In genomic region chr3L:882236-882891, dm6 we compare ENCODE assay signal across 3 fruit fly cellular contexts.
A peak's percentile ranks its signal among the peaks of the same experiment; 100 is the strongest.
TF ChIP-seq lines count a peak whose summit lies in the region.

No protein-coding gene starts in this region.

- no peak for TF ChIP-seq CTCF in whole organism, embryonic (GFP tag; optimal IDR thresholded peaks at IDR 0.05; lab: Kevin White, UChicago)

TF ChIP-seq in whole organism, adult, 20 proteins besides CTCF, POLR2A, EP300 and RAD21:
- TF ChIP-seq Crg-1 (GFP tag; optimal IDR thresholded peaks at IDR 0.05; lab: Kevin White, UChicago) (no peak), cnc (optimal IDR thresholded peaks at IDR 0.05; lab: Kevin White, UChicago) (no peak), pad (GFP tag; optimal IDR thresholded peaks at IDR 0.05; lab: Kevin White, UChicago) (no peak), CG7045 (GFP tag; optimal IDR thresholded peaks at IDR 0.05; lab: Kevin White, UChicago) (peak; percentile 22), kay (GFP tag; lab: Kevin White, UChicago; ENCODE audit: borderline replicate concordance) (peak; percentile 76), Clk (GFP tag; optimal IDR thresholded peaks at IDR 0.05; lab: Kevin White, UChicago) (no peak), tj (GFP tag; optimal IDR thresholded peaks at IDR 0.05; lab: Kevin White, UChicago) (no peak), ovo (GFP tag; optimal IDR thresholded peaks at IDR 0.05; lab: Kevin White, UChicago) (no peak), cic (GFP tag; optimal IDR thresholded peaks at IDR 0.05; lab: Kevin White, UChicago) (no peak)

TF ChIP-seq in whole organism, embryonic, 481 proteins besides CTCF, POLR2A, EP300 and RAD21 (continues in another document):
- TF ChIP-seq Ada2b (GFP tag; IDR thresholded peaks at IDR 0.05; lab: Robert Waterston, UW) (peak; percentile 21; the same call in 1 of the 2 replicates), scrt (GFP tag; optimal IDR thresholded peaks at IDR 0.05; lab: Kevin White, UChicago) (peak; percentile 71), CG32772 (GFP tag; IDR thresholded peaks at IDR 0.05; lab: Robert Waterston, UW) (peak; percentile 7; the same call in 1 of the 2 replicates), cato (GFP tag; optimal IDR thresholded peaks at IDR 0.05; lab: Kevin White, UChicago; ENCODE audit: borderline replicate concordance) (no peak), CG17361 (GFP tag; IDR thresholded peaks at IDR 0.05; lab: Robert Waterston, UW) (peak; percentile 43; the same call in 1 of the 3 replicates), gcm2 (GFP tag; optimal IDR thresholded peaks at IDR 0.05; lab: Kevin White, UChicago) (no peak), CG10979 (tag; optimal IDR thresholded peaks at IDR 0.05; lab: Kevin White, UChicago) (peak; percentile 40), CG3281 (GFP tag; optimal IDR thresholded peaks at IDR 0.05; lab: Kevin White, UChicago) (peak; percentile 47), Fer3 (tag; optimal IDR thresholded peaks at IDR 0.05; lab: Kevin White, UChicago) (peak; percentile 33), Aef1 (GFP tag; IDR thresholded peaks at IDR 0.05; lab: Robert Waterston, UW) (no peak), CG12104 (GFP tag; optimal IDR thresholded peaks at IDR 0.05; lab: Kevin White, UChicago) (peak; percentile 18), CG2712 (tag; optimal IDR thresholded peaks at IDR 0.05; lab: Kevin White, UChicago) (peak; percentile 57), CG7556 (GFP tag; optimal IDR thresholded peaks at IDR 0.05; lab: Kevin White, UChicago) (peak; percentile 38), C15 (GFP tag; IDR thresholded peaks at IDR 0.05; lab: Robert Waterston, UW) (no peak), Fer1 (GFP tag; optimal IDR thresholded peaks at IDR 0.05; lab: Kevin White, UChicago) (peak; percentile 16), tin (GFP tag; optimal IDR thresholded peaks at IDR 0.05; lab: Kevin White, UChicago) (no peak), CG17829 (tag; optimal IDR thresholded peaks at IDR 0.05; lab: Kevin White, UChicago) (peak; percentile 11), D19B (GFP tag; optimal IDR thresholded peaks at IDR 0.05; lab: Kevin White, UChicago) (peak; percentile 6), CG12155 (GFP tag; optimal IDR thresholded peaks at IDR 0.05; lab: Kevin White, UChicago) (no peak), CG12299 (tag; optimal IDR thresholded peaks at IDR 0.05; lab: Kevin White, UChicago) (peak; percentile 3), Gug (GFP tag; IDR thresholded peaks at IDR 0.05; lab: Robert Waterston, UW) (no peak), CG10267 (tag; optimal IDR thresholded peaks at IDR 0.05; lab: Kevin White, UChicago) (peak; percentile 22), Blimp-1 (GFP tag; optimal IDR thresholded peaks at IDR 0.05; lab: Kevin White, UChicago) (peak; percentile 54), D19A (tag; optimal IDR thresholded peaks at IDR 0.05; lab: Kevin White, UChicago) (peak; percentile 40), CG13287 (GFP tag; IDR thresholded peaks at IDR 0.05; lab: Robert Waterston, UW; ENCODE audit: partially characterized antibody) (0 out of 2 replicates have a peak, but pooled peaks have one; percentile 0), NK7.1 (GFP tag; optimal IDR thresholded peaks at IDR 0.05; lab: Kevin White, UChicago) (no peak), Atf-2 (GFP tag; optimal IDR thresholded peaks at IDR 0.05; lab: Kevin White, UChicago) (no peak), pfk (GFP tag; optimal IDR thresholded peaks at IDR 0.05; lab: Kevin White, UChicago) (no peak), ssp (GFP tag; IDR thresholded peaks at IDR 0.05; lab: Robert Waterston, UW) (no peak), ind (GFP tag; optimal IDR thresholded peaks at IDR 0.05; lab: Kevin White, UChicago) (peak; percentile 21), sob (GFP tag; IDR thresholded peaks at IDR 0.05; lab: Robert Waterston, UW) (0 out of 2 replicates have a peak, but pooled peaks have one; percentile 7), cwo (GFP tag; optimal IDR thresholded peaks at IDR 0.05; lab: Kevin White, UChicago) (no peak), dysf (GFP tag; IDR thresholded peaks at IDR 0.05; lab: Robert Waterston, UW) (peak; percentile 48; the same call in 1 of the 3 replicates), chinmo (GFP tag; IDR thresholded peaks at IDR 0.05; lab: Robert Waterston, UW; ENCODE audit: partially characterized antibody) (0 out of 4 replicates have a peak, but pooled peaks have one; percentile 34), gro (GFP tag; optimal IDR thresholded peaks at IDR 0.05; lab: Kevin White, UChicago) (no peak), bcd (GFP tag; optimal IDR thresholded peaks at IDR 0.05; lab: Kevin White, UChicago) (peak; percentile 20), bigmax (GFP tag; optimal IDR thresholded peaks at IDR 0.05; lab: Kevin White, UChicago) (no peak), maf-S (GFP tag; optimal IDR thresholded peaks at IDR 0.05; lab: Kevin White, UChicago) (no peak), tgo (GFP tag; IDR thresholded peaks at IDR 0.05; lab: Robert Waterston, UW) (peak; percentile 21; the same call in 2 of the 3 replicates), Meics (GFP tag; optimal IDR thresholded peaks at IDR 0.05; lab: Kevin White, UChicago) (peak; percentile 59)

TF ChIP-seq in whole organism, prepupa, 60 proteins besides CTCF, POLR2A, EP300 and RAD21:
- no peak for TF ChIP-seq fd85E (GFP tag; optimal IDR thresholded peaks at IDR 0.05; lab: Kevin White, UChicago)
- TF ChIP-seq ss (GFP tag; optimal IDR thresholded peaks at IDR 0.05; lab: Kevin White, UChicago) = no peak
- peak; percentile 36 for TF ChIP-seq vri (GFP tag; optimal IDR thresholded peaks at IDR 0.05; lab: Kevin White, UChicago)
- peak; percentile 70 for TF ChIP-seq Eip78C (GFP tag; lab: Kevin White, UChicago)
- no peak for TF ChIP-seq CG10669 (GFP tag; optimal IDR thresholded peaks at IDR 0.05; lab: Kevin White, UChicago)
TF ChIP-seq in whole organism, prepupa: peak in this region for 2.
